Fruit fly (Drosophila melanogaster) whole organism, embryonic: ENCODE measurements around the gene jet.

ENCODE experiments used
- Abd-B ChIP-seq: fragments of 200-800 bp; sonication (Bioruptor generic); optimal IDR thresholded peaks from 2 replicates; lab custom pipeline; 2018; ENCODE audit warnings: missing biosample characterization, mild to moderate bottlenecking, missing genetic modification characterization, moderate library complexity
- Atf-2 ChIP-seq: fragments of 200-800 bp; sonication (Bioruptor generic); optimal IDR thresholded peaks from 2 replicates; lab custom pipeline; 2016; ENCODE audit warnings: missing biosample characterization, missing genetic modification characterization
- B-H2 ChIP-seq: fragments of 200-800 bp; sonication (Bioruptor generic); optimal IDR thresholded peaks from 2 replicates; lab custom pipeline; 2018; ENCODE audit warnings: missing biosample characterization, mild to moderate bottlenecking, missing genetic modification characterization
- Blimp-1 ChIP-seq: fragments of 200-800 bp; sonication (Bioruptor generic); optimal IDR thresholded peaks from 3 replicates; lab custom pipeline; 2018; ENCODE audit warnings: missing biosample characterization, missing genetic modification characterization, mild to moderate bottlenecking, moderate library complexity, missing genetic modification reagents
- CG10267 ChIP-seq: fragments of 200-800 bp; sonication (Bioruptor generic); optimal IDR thresholded peaks from 2 replicates; lab custom pipeline; 2018; ENCODE audit warnings: missing biosample characterization, mild to moderate bottlenecking, missing genetic modification characterization, moderate library complexity
- CG10979 ChIP-seq: fragments of 200-800 bp; sonication (Bioruptor generic); optimal IDR thresholded peaks from 2 replicates; lab custom pipeline; 2018; ENCODE audit warnings: missing biosample characterization, mild to moderate bottlenecking, missing genetic modification characterization, moderate library complexity
- CG13624 ChIP-seq: fragments of 200-800 bp; sonication (Bioruptor generic); optimal IDR thresholded peaks from 2 replicates; lab custom pipeline; 2016; ENCODE audit warnings: missing biosample characterization, missing genetic modification characterization
- CG14014 ChIP-seq: fragments of 200-800 bp; sonication (Bioruptor generic); IDR thresholded peaks from 2 replicates; pipeline ENCODE4 v1.3.6; 2022; ENCODE audit warnings: missing biosample characterization, missing genetic modification characterization
- CG14441 ChIP-seq: fragments of 200-800 bp; sonication (Bioruptor generic); IDR thresholded peaks from 2 replicates; pipeline ENCODE4 v1.3.6; 2022; ENCODE audit warnings: missing biosample characterization, missing genetic modification characterization
- CG15514 ChIP-seq: fragments of 200-800 bp; sonication (Bioruptor generic); optimal IDR thresholded peaks from 3 replicates; lab custom pipeline; 2017; ENCODE audit warnings: missing biosample characterization, missing genetic modification characterization, mild to moderate bottlenecking, moderate library complexity, missing genetic modification reagents
- CG15601 ChIP-seq: fragments of 200-800 bp; sonication (Bioruptor generic); optimal IDR thresholded peaks from 3 replicates; lab custom pipeline; 2019; ENCODE audit warnings: missing biosample characterization, mild to moderate bottlenecking, missing genetic modification characterization, moderate library complexity
- CG17186 ChIP-seq: fragments of 200-800 bp; sonication (Bioruptor generic); optimal IDR thresholded peaks from 3 replicates; lab custom pipeline; 2017; ENCODE audit warnings: missing biosample characterization, missing genetic modification reagents, missing genetic modification characterization
- CG17385 ChIP-seq: fragments of 200-800 bp; sonication (Bioruptor generic); optimal IDR thresholded peaks from 3 replicates; lab custom pipeline; 2018; ENCODE audit warnings: missing biosample characterization, mild to moderate bottlenecking, missing genetic modification characterization
- CG2712 ChIP-seq: fragments of 200-800 bp; optimal IDR thresholded peaks from 3 replicates; lab custom pipeline; 2019; ENCODE audit warnings: missing biosample characterization, mild to moderate bottlenecking, missing genetic modification characterization, moderate library complexity
- CG32532 ChIP-seq: fragments of 200-800 bp; sonication (Bioruptor generic); IDR thresholded peaks from 2 replicates; pipeline ENCODE4 v1.3.6; 2022; ENCODE audit warnings: missing biosample characterization, missing genetic modification characterization
- CG34224 ChIP-seq: fragments of 200-800 bp; sonication (Bioruptor generic); IDR thresholded peaks from 3 replicates; pipeline ENCODE4 v1.3.6; 2022; ENCODE audit warnings: missing biosample characterization, missing genetic modification characterization; ENCODE audit not compliant: partially characterized antibody
- CG6765 ChIP-seq: fragments of 200-800 bp; sonication (Bioruptor generic); optimal IDR thresholded peaks from 3 replicates; lab custom pipeline; 2017; ENCODE audit warnings: missing biosample characterization, mild to moderate bottlenecking, missing genetic modification characterization
- CG7839 ChIP-seq: fragments of 200-800 bp; sonication (Bioruptor generic); optimal IDR thresholded peaks from 3 replicates; lab custom pipeline; 2018; ENCODE audit warnings: missing biosample characterization, mild to moderate bottlenecking, missing genetic modification characterization, moderate library complexity
- CG7987 ChIP-seq: fragments of 200-800 bp; sonication (Bioruptor generic); optimal IDR thresholded peaks from 2 replicates; lab custom pipeline; 2018; ENCODE audit warnings: missing biosample characterization, mild to moderate bottlenecking, missing genetic modification characterization, moderate library complexity
- CG8478 ChIP-seq: fragments of >200 bp; optimal IDR thresholded peaks from 2 replicates; lab custom pipeline; 2018
- CG9876 ChIP-seq: fragments of 200-800 bp; sonication (Bioruptor generic); optimal IDR thresholded peaks from 2 replicates; lab custom pipeline; 2016; ENCODE audit warnings: missing biosample characterization, missing genetic modification characterization
- CTCF ChIP-seq: fragments of 200-800 bp; sonication (Bioruptor generic); optimal IDR thresholded peaks from 2 replicates; lab custom pipeline; 2017; ENCODE audit warnings: missing biosample characterization, mild to moderate bottlenecking, missing genetic modification characterization, moderate library complexity
- D19A ChIP-seq: fragments of 200-800 bp; optimal IDR thresholded peaks from 3 replicates; lab custom pipeline; 2019; ENCODE audit warnings: missing biosample characterization, mild to moderate bottlenecking, missing genetic modification characterization, moderate library complexity
- Dbx ChIP-seq: fragments of 200-800 bp; sonication (Bioruptor generic); IDR thresholded peaks from 3 replicates; pipeline ENCODE4 v1.3.6; 2022; ENCODE audit warnings: missing biosample characterization, missing genetic modification characterization
- Deaf1 ChIP-seq: fragments of 200-800 bp; optimal IDR thresholded peaks from 3 replicates; lab custom pipeline; 2019; ENCODE audit warnings: missing biosample characterization, mild to moderate bottlenecking, missing genetic modification characterization, moderate library complexity
- Fer1 ChIP-seq: fragments of 200-800 bp; sonication (Bioruptor generic); optimal IDR thresholded peaks from 2 replicates; lab custom pipeline; 2017; ENCODE audit warnings: missing biosample characterization, mild to moderate bottlenecking, missing genetic modification characterization
- GATAe ChIP-seq: fragments of 200-800 bp; sonication (Bioruptor generic); conservative IDR thresholded peaks from 2 replicates; pipeline ENCODE4 v1.3.6; 2022; ENCODE audit warnings: missing biosample characterization, missing genetic modification characterization
- HLH3B ChIP-seq: fragments of 200-800 bp; sonication (Bioruptor generic); IDR thresholded peaks from 2 replicates; pipeline ENCODE4 v1.3.6; 2022; ENCODE audit warnings: missing biosample characterization, missing genetic modification characterization
- Hmr ChIP-seq: fragments of 200-800 bp; sonication (Bioruptor generic); optimal IDR thresholded peaks from 3 replicates; lab custom pipeline; 2017; ENCODE audit warnings: mild to moderate bottlenecking, missing biosample characterization, missing genetic modification reagents, missing genetic modification characterization
- Med ChIP-seq: fragments of 200-800 bp; sonication (Bioruptor generic); peaks from one replicate; lab custom pipeline; 2016; ENCODE audit warnings: missing biosample characterization, missing genetic modification characterization, mild to moderate bottlenecking, inconsistent platforms, moderate library complexity
- NfI ChIP-seq: fragments of 200-800 bp; sonication (Bioruptor generic); optimal IDR thresholded peaks from 3 replicates; lab custom pipeline; 2018; ENCODE audit warnings: missing biosample characterization, mild to moderate bottlenecking, missing genetic modification characterization, moderate library complexity
- Ravus ChIP-seq: fragments of 200-800 bp; sonication (Bioruptor generic); IDR thresholded peaks from 2 replicates; pipeline ENCODE4 v1.3.6; 2022; ENCODE audit warnings: missing biosample characterization, missing genetic modification characterization
- Rfx ChIP-seq: fragments of 200-800 bp; sonication (Bioruptor generic); IDR thresholded peaks from 2 replicates; pipeline ENCODE4 v1.3.6; 2022; ENCODE audit warnings: missing biosample characterization, missing genetic modification characterization
- Stat92E ChIP-seq, 3 experiments: fragments of >200 bp in 2 of 3; fragments of 200-800 bp in 1 of 3; sonication (Bioruptor generic) in 1 of 3; optimal IDR thresholded peaks; 2 replicates each; lab custom pipeline; 2017 to 2019; ENCODE audit warnings: missing biosample characterization in 3 of 3, missing genetic modification characterization in 3 of 3, mild to moderate bottlenecking in 1 of 3, moderate library complexity in 1 of 3
- ato ChIP-seq: fragments of 200-800 bp; sonication (Bioruptor generic); IDR thresholded peaks from 2 replicates; pipeline ENCODE4 v1.3.6; 2022; ENCODE audit warnings: missing biosample characterization, missing genetic modification characterization; ENCODE audit not compliant: partially characterized antibody
- caup ChIP-seq: fragments of 200-800 bp; sonication (Bioruptor generic); optimal IDR thresholded peaks from 3 replicates; lab custom pipeline; 2017; ENCODE audit warnings: missing biosample characterization, mild to moderate bottlenecking, missing genetic modification characterization, moderate library complexity; ENCODE audit not compliant: severe bottlenecking
- chinmo ChIP-seq: fragments of 200-800 bp; sonication (Bioruptor generic); IDR thresholded peaks from 4 replicates; pipeline ENCODE4 v1.3.6; 2022; ENCODE audit warnings: missing biosample characterization, missing genetic modification characterization; ENCODE audit not compliant: partially characterized antibody
- dimm ChIP-seq: fragments of 200-800 bp; sonication (Bioruptor generic); IDR thresholded peaks from 2 replicates; pipeline ENCODE4 v1.3.6; 2022; ENCODE audit warnings: missing biosample characterization, missing genetic modification characterization
- ewg ChIP-seq: fragments of 200-800 bp; sonication (Bioruptor generic); optimal IDR thresholded peaks from 3 replicates; lab custom pipeline; 2017; ENCODE audit warnings: mild to moderate bottlenecking, missing biosample characterization, missing genetic modification reagents, missing genetic modification characterization
- fu2 ChIP-seq: fragments of 200-800 bp; sonication (Bioruptor generic); optimal IDR thresholded peaks from 2 replicates; lab custom pipeline; 2016; ENCODE audit warnings: missing biosample characterization, missing genetic modification characterization
- inv ChIP-seq: fragments of 200-800 bp; sonication (Bioruptor generic); IDR thresholded peaks from 2 replicates; pipeline ENCODE4 v1.3.6; 2022; ENCODE audit warnings: missing biosample characterization, missing genetic modification characterization; ENCODE audit not compliant: partially characterized antibody
- lab ChIP-seq: fragments of 200-800 bp; sonication (Bioruptor generic); optimal IDR thresholded peaks from 3 replicates; lab custom pipeline; 2017; ENCODE audit warnings: missing biosample characterization, missing genetic modification characterization, mild to moderate bottlenecking, moderate library complexity, missing genetic modification reagents
- nom ChIP-seq: fragments of 200-800 bp; sonication (Bioruptor generic); optimal IDR thresholded peaks from 2 replicates; lab custom pipeline; 2017; ENCODE audit warnings: missing biosample characterization, missing genetic modification characterization, mild to moderate bottlenecking, moderate library complexity, missing genetic modification reagents
- odd ChIP-seq: fragments of 200-800 bp; sonication (Bioruptor generic); optimal IDR thresholded peaks from 2 replicates; lab custom pipeline; 2017; ENCODE audit warnings: missing biosample characterization, mild to moderate bottlenecking, missing genetic modification characterization
- otp ChIP-seq: fragments of 200-800 bp; sonication (Bioruptor generic); IDR thresholded peaks from 3 replicates; pipeline ENCODE4, ENCODE4 v1.3.6; 2022; ENCODE audit warnings: missing biosample characterization, missing genetic modification characterization
- scrt ChIP-seq: fragments of 200-800 bp; sonication (Bioruptor generic); optimal IDR thresholded peaks from 2 replicates; lab custom pipeline; 2018; ENCODE audit warnings: missing biosample characterization, mild to moderate bottlenecking, missing genetic modification characterization, moderate library complexity
- sens ChIP-seq: fragments of 200-800 bp; sonication (Bioruptor generic); peaks from one replicate; lab custom pipeline; 2016; ENCODE audit warnings: missing biosample characterization, missing genetic modification characterization
- slbo ChIP-seq: fragments of 200-800 bp; sonication (Bioruptor generic); IDR thresholded peaks from 2 replicates; pipeline ENCODE4 v1.3.6; 2022; ENCODE audit warnings: missing biosample characterization, missing genetic modification characterization
- stc ChIP-seq: fragments of 200-800 bp; sonication (Bioruptor generic); IDR thresholded peaks from 2 replicates; pipeline ENCODE4 v1.3.6; 2022; ENCODE audit warnings: missing biosample characterization, missing genetic modification characterization
- toy ChIP-seq: fragments of 200-800 bp; sonication (Bioruptor generic); IDR thresholded peaks from 2 replicates; pipeline ENCODE4 v1.3.6; 2022; ENCODE audit warnings: missing biosample characterization, missing genetic modification characterization
- trh ChIP-seq: fragments of 200-800 bp; sonication (Bioruptor generic); optimal IDR thresholded peaks from 2 replicates; lab custom pipeline; 2016; ENCODE audit warnings: missing biosample characterization, missing genetic modification characterization

jet gene

DNA sequence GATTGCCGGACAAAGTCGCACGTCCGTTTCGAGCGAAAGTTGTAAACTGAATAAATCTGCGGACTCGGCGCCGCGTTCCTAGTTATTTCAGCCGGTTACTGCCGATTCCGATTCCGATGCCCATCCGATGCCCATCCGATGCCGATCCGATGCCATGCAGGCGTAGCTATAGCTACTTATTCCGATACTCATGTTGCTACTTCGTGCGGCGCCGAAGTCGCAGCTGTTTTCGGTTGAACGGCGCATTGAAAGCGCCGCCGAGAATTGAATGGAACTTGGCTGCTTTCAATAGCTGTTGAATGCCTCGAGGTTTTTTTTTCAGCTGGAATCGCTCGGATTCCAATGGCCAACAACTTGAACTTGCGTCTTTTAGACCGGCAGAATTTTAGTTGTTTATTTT is 21.2 kb downstream of the jet start (continued):
- TF ChIP-seq Hmr (GFP tag; lab: Kevin White, UChicago) (peak; percentile 70), Atf-2 (GFP tag; lab: Kevin White, UChicago) (no peak), trh (no peak), caup (GFP tag; lab: Kevin White, UChicago) (peak; percentile 31), CG7839 (tag; lab: Kevin White, UChicago) (no peak), CG15514 (GFP tag; lab: Kevin White, UChicago) (peak; percentile 45), toy (GFP tag; lab: Robert Waterston, UW) (no peak), CG8478 (no peak), CG34224 (GFP tag; lab: Robert Waterston, UW) (no peak), CG15601 (tag; lab: Kevin White, UChicago) (peak; percentile 98), ewg (GFP tag; lab: Kevin White, UChicago) (no peak), CG14014 (GFP tag; lab: Robert Waterston, UW) (peak; percentile 18; the same call in 1 of the 2 replicates), Med (GFP tag; lab: Kevin White, UChicago) (peak; percentile 26), CG14441 (no peak), ato (GFP tag; lab: Robert Waterston, UW) (no peak), sens (no peak), nom (no peak), Blimp-1 (no peak), slbo (GFP tag; lab: Robert Waterston, UW) (no peak), D19A (no peak), inv (GFP tag; lab: Robert Waterston, UW) (no peak), Abd-B (GFP tag; lab: Kevin White, UChicago) (no peak), Rfx (peak; percentile 42; the same call in 1 of the 2 replicates), otp (GFP tag; lab: Robert Waterston, UW) (no peak), dimm (GFP tag; lab: Robert Waterston, UW) (no peak), CTCF (GFP tag; lab: Kevin White, UChicago) (no peak), chinmo (GFP tag; lab: Robert Waterston, UW) (no peak), odd (GFP tag; lab: Kevin White, UChicago) (peak; percentile 20), NfI (GFP tag; lab: Kevin White, UChicago) (no peak), Fer1 (GFP tag; lab: Kevin White, UChicago) (peak; percentile 79), Dbx (GFP tag; lab: Robert Waterston, UW) (peak; percentile 57; the same call in 1 of the 3 replicates), Stat92E (GFP tag; optimal IDR thresholded peaks at IDR 0.05; lab: Kevin White, UChicago) (no peak), CG17385 (GFP tag; lab: Kevin White, UChicago) (peak; percentile 17), stc (GFP tag; lab: Robert Waterston, UW) (0 out of 2 replicates have a peak, but pooled peaks have one; percentile 22), CG2712 (tag; lab: Kevin White, UChicago) (no peak), scrt (GFP tag; lab: Kevin White, UChicago) (peak; percentile 81), Ravus (GFP tag; lab: Robert Waterston, UW) (no peak), CG7987 (GFP tag; lab: Kevin White, UChicago) (no peak), lab (GFP tag; lab: Kevin White, UChicago) (peak; percentile 68), CG32532 (GFP tag; lab: Robert Waterston, UW) (peak; percentile 65; the same call in 1 of the 2 replicates), CG13624 (no peak), CG17186 (no peak), CG9876 (no peak), HLH3B (GFP tag; lab: Robert Waterston, UW) (no peak), CG10267 (tag; lab: Kevin White, UChicago) (no peak), Deaf1 (tag; lab: Kevin White, UChicago) (peak; percentile 91), CG10979 (tag; lab: Kevin White, UChicago) (no peak), B-H2 (GFP tag; lab: Kevin White, UChicago) (peak; percentile 67), fu2 (GFP tag; lab: Kevin White, UChicago) (no peak), CG6765 (GFP tag; lab: Kevin White, UChicago) (peak; percentile 58), GATAe (GFP tag; lab: Robert Waterston, UW) (no peak)
